Fruit fly (Drosophila melanogaster) whole organism, prepupa: ENCODE measurements around the gene CG14174.

ENCODE experiments used
- Blimp-1 ChIP-seq: fragments of 200-800 bp; sonication (Bioruptor generic); optimal IDR thresholded peaks from 3 replicates; lab custom pipeline; 2017; ENCODE audit warnings: missing biosample characterization, missing genetic modification characterization, mild to moderate bottlenecking, moderate library complexity, missing genetic modification reagents
- CG10631 ChIP-seq: fragments of 200-800 bp; sonication (Bioruptor generic); optimal IDR thresholded peaks from 2 replicates; lab custom pipeline; 2016; ENCODE audit warnings: missing biosample characterization, missing genetic modification characterization
- CG10669 ChIP-seq: fragments of 200-800 bp; sonication (Bioruptor generic); optimal IDR thresholded peaks from 3 replicates; lab custom pipeline; 2018; ENCODE audit warnings: missing biosample characterization, mild to moderate bottlenecking, missing genetic modification characterization, moderate library complexity
- CG11294 ChIP-seq: fragments of 200-800 bp; sonication (Bioruptor generic); IDR thresholded peaks from 2 replicates; pipeline ENCODE4 v1.3.6; 2022; ENCODE audit warnings: missing biosample characterization, missing genetic modification characterization
- CG11902 ChIP-seq: fragments of 200-800 bp; sonication (Bioruptor generic); optimal IDR thresholded peaks from 3 replicates; lab custom pipeline; 2016; ENCODE audit warnings: missing biosample characterization, missing genetic modification characterization
- CG15336 ChIP-seq: fragments of 200-800 bp; sonication (Bioruptor generic); IDR thresholded peaks from 2 replicates; pipeline ENCODE4 v1.3.6; 2022; ENCODE audit warnings: missing biosample characterization, missing genetic modification characterization
- CG3032 ChIP-seq: fragments of 200-800 bp; optimal IDR thresholded peaks from 2 replicates; lab custom pipeline; 2019; ENCODE audit warnings: missing biosample characterization, mild to moderate bottlenecking, missing genetic modification characterization, moderate library complexity
- CG31627 ChIP-seq: fragments of 200-800 bp; sonication (Bioruptor generic); optimal IDR thresholded peaks from 3 replicates; lab custom pipeline; 2016; ENCODE audit warnings: missing biosample characterization, missing genetic modification characterization
- CG32006 ChIP-seq: fragments of 200-800 bp; sonication (Bioruptor generic); optimal IDR thresholded peaks from 3 replicates; lab custom pipeline; 2017; ENCODE audit warnings: missing biosample characterization, mild to moderate bottlenecking, missing genetic modification characterization
- CG34406 ChIP-seq: fragments of 200-800 bp; sonication (Bioruptor generic); optimal IDR thresholded peaks from 3 replicates; lab custom pipeline; 2016; ENCODE audit warnings: missing biosample characterization, missing genetic modification characterization
- CG3919 ChIP-seq: fragments of 200-800 bp; sonication (Bioruptor generic); optimal IDR thresholded peaks from 3 replicates; lab custom pipeline; 2016; ENCODE audit warnings: missing biosample characterization, missing genetic modification characterization
- CG4318 ChIP-seq: fragments of 200-800 bp; sonication (Bioruptor generic); optimal IDR thresholded peaks from 3 replicates; lab custom pipeline; 2017; ENCODE audit warnings: missing biosample characterization, mild to moderate bottlenecking, missing genetic modification characterization
- CG6163 ChIP-seq: fragments of 200-800 bp; sonication (Bioruptor generic); IDR thresholded peaks from 3 replicates; pipeline ENCODE4 v1.3.6; 2022; ENCODE audit warnings: missing biosample characterization, missing genetic modification characterization
- CG6276 ChIP-seq: fragments of 200-800 bp; sonication (Bioruptor generic); optimal IDR thresholded peaks from 2 replicates; lab custom pipeline; 2017; ENCODE audit warnings: missing biosample characterization, mild to moderate bottlenecking, missing genetic modification characterization
- CG6792 ChIP-seq: fragments of 200-800 bp; sonication (Bioruptor generic); optimal IDR thresholded peaks from 3 replicates; lab custom pipeline; 2016; ENCODE audit warnings: missing biosample characterization, missing genetic modification characterization
- CG6808 ChIP-seq: fragments of 200-800 bp; sonication (Bioruptor generic); optimal IDR thresholded peaks from 3 replicates; lab custom pipeline; 2017; ENCODE audit warnings: missing biosample characterization, missing genetic modification characterization, mild to moderate bottlenecking, moderate library complexity, missing genetic modification reagents
- CG7368 ChIP-seq: fragments of 200-800 bp; sonication (Bioruptor generic); optimal IDR thresholded peaks from 3 replicates; lab custom pipeline; 2016; ENCODE audit warnings: missing biosample characterization, missing genetic modification characterization
- CG8119 ChIP-seq: fragments of 200-800 bp; sonication (Bioruptor generic); IDR thresholded peaks from 3 replicates; pipeline ENCODE4 v1.3.6; 2022; ENCODE audit warnings: missing biosample characterization, missing genetic modification characterization
- CG8319 ChIP-seq: fragments of 200-800 bp; sonication (Bioruptor generic); optimal IDR thresholded peaks from 3 replicates; lab custom pipeline; 2016; ENCODE audit warnings: missing biosample characterization, missing genetic modification characterization
- CG8632 ChIP-seq: fragments of 200-800 bp; sonication (Bioruptor generic); optimal IDR thresholded peaks from 3 replicates; lab custom pipeline; 2016; ENCODE audit warnings: missing biosample characterization, missing genetic modification characterization
- CG9139 ChIP-seq: fragments of 200-800 bp; sonication (Bioruptor generic); optimal IDR thresholded peaks from 3 replicates; lab custom pipeline; 2017; ENCODE audit warnings: missing biosample characterization, mild to moderate bottlenecking, missing genetic modification characterization
- Eip75B ChIP-seq: fragments of 200-800 bp; sonication (Bioruptor generic); optimal IDR thresholded peaks from 3 replicates; lab custom pipeline; 2016; ENCODE audit warnings: missing biosample characterization, missing genetic modification characterization
- Eip78C ChIP-seq: fragments of 200-800 bp; sonication (Bioruptor generic); peaks from one replicate; lab custom pipeline; 2016; ENCODE audit warnings: missing biosample characterization, missing genetic modification characterization
- Eip93F ChIP-seq: fragments of 200-800 bp; sonication (Bioruptor generic); optimal IDR thresholded peaks from 2 replicates; lab custom pipeline; 2016; ENCODE audit warnings: missing biosample characterization, mild to moderate bottlenecking, missing genetic modification characterization
- Ets21C ChIP-seq: fragments of 200-800 bp; sonication (Bioruptor generic); optimal IDR thresholded peaks from 3 replicates; lab custom pipeline; 2016; ENCODE audit warnings: missing biosample characterization, missing genetic modification characterization
- Ets96B ChIP-seq: fragments of 200-800 bp; optimal IDR thresholded peaks from 2 replicates; lab custom pipeline; 2019; ENCODE audit warnings: missing biosample characterization, mild to moderate bottlenecking, missing genetic modification characterization, moderate library complexity
- Hr38 ChIP-seq: sonication (Bioruptor generic); optimal IDR thresholded peaks from 2 replicates; lab custom pipeline; 2016; ENCODE audit warnings: missing biosample characterization, missing genetic modification characterization
- Hr39 ChIP-seq: fragments of 200-800 bp; sonication (Bioruptor generic); optimal IDR thresholded peaks from 2 replicates; lab custom pipeline; 2016; ENCODE audit warnings: missing biosample characterization, missing genetic modification characterization
- Hr4 ChIP-seq: fragments of 200-800 bp; sonication (Bioruptor generic); optimal IDR thresholded peaks from 3 replicates; lab custom pipeline; 2016; ENCODE audit warnings: missing biosample characterization, missing genetic modification characterization
- Lpt ChIP-seq: fragments of 200-800 bp; sonication (Bioruptor generic); optimal IDR thresholded peaks from 3 replicates; lab custom pipeline; 2016; ENCODE audit warnings: missing biosample characterization, missing genetic modification characterization
- Smox ChIP-seq: fragments of 200-800 bp; sonication (Bioruptor generic); optimal IDR thresholded peaks from 3 replicates; lab custom pipeline; 2016; ENCODE audit warnings: missing biosample characterization, missing genetic modification characterization
- Sox102F ChIP-seq: fragments of 200-800 bp; sonication (Bioruptor generic); optimal IDR thresholded peaks from 2 replicates; lab custom pipeline; 2016; ENCODE audit warnings: missing biosample characterization, mild to moderate bottlenecking, missing genetic modification characterization
- Sox14 ChIP-seq: fragments of 200-800 bp; sonication (Bioruptor generic); optimal IDR thresholded peaks from 3 replicates; lab custom pipeline; 2016; ENCODE audit warnings: missing biosample characterization, missing genetic modification characterization
- Sox15 ChIP-seq: fragments of 200-800 bp; sonication (Bioruptor generic); optimal IDR thresholded peaks from 3 replicates; lab custom pipeline; 2016; ENCODE audit warnings: missing biosample characterization, missing genetic modification characterization
- acj6 ChIP-seq: fragments of 200-800 bp; sonication (Bioruptor generic); optimal IDR thresholded peaks from 3 replicates; lab custom pipeline; 2016; ENCODE audit warnings: missing biosample characterization, missing genetic modification characterization
- cyc ChIP-seq: fragments of 200-800 bp; sonication (Bioruptor generic); optimal IDR thresholded peaks from 3 replicates; lab custom pipeline; 2016; ENCODE audit warnings: missing biosample characterization, missing genetic modification characterization
- dac ChIP-seq: fragments of 200-800 bp; sonication (Bioruptor generic); optimal IDR thresholded peaks from 2 replicates; lab custom pipeline; 2017; ENCODE audit warnings: missing biosample characterization, mild to moderate bottlenecking, missing genetic modification characterization
- dsx ChIP-seq: fragments of 200-800 bp; optimal IDR thresholded peaks from 3 replicates; lab custom pipeline; 2019; ENCODE audit warnings: missing biosample characterization, mild to moderate bottlenecking, missing genetic modification characterization, moderate library complexity; ENCODE audit not compliant: poor library complexity, severe bottlenecking
- eg ChIP-seq: fragments of 200-800 bp; sonication (Bioruptor generic); IDR thresholded peaks from 3 replicates; pipeline ENCODE4 v1.3.6; 2022; ENCODE audit warnings: missing biosample characterization, missing genetic modification characterization
- esn ChIP-seq: fragments of 200-800 bp; sonication (Bioruptor generic); optimal IDR thresholded peaks from 2 replicates; lab custom pipeline; 2016; ENCODE audit warnings: missing biosample characterization, mild to moderate bottlenecking, missing genetic modification characterization, moderate library complexity
- fd59A ChIP-seq: fragments of 200-800 bp; sonication (Bioruptor generic); optimal IDR thresholded peaks from 2 replicates; lab custom pipeline; 2017; ENCODE audit warnings: missing biosample characterization, mild to moderate bottlenecking, missing genetic modification characterization, missing genetic modification reagents
- fd85E ChIP-seq: fragments of 200-800 bp; sonication (Bioruptor generic); optimal IDR thresholded peaks from 3 replicates; lab custom pipeline; 2016; ENCODE audit warnings: missing biosample characterization, missing genetic modification characterization
- fkh ChIP-seq: fragments of 200-800 bp; sonication (Bioruptor generic); optimal IDR thresholded peaks from 3 replicates; lab custom pipeline; 2017; ENCODE audit warnings: missing biosample characterization, mild to moderate bottlenecking, missing genetic modification characterization, moderate library complexity
- lz ChIP-seq: fragments of 200-800 bp; sonication (Bioruptor generic); optimal IDR thresholded peaks from 3 replicates; lab custom pipeline; 2016; ENCODE audit warnings: missing biosample characterization, missing genetic modification characterization
- net ChIP-seq: fragments of 200-800 bp; sonication (Bioruptor generic); optimal IDR thresholded peaks from 3 replicates; lab custom pipeline; 2016; ENCODE audit warnings: missing biosample characterization, missing genetic modification characterization
- pdm3 ChIP-seq: fragments of 200-800 bp; sonication (Bioruptor generic); optimal IDR thresholded peaks from 3 replicates; lab custom pipeline; 2016; ENCODE audit warnings: missing biosample characterization, missing genetic modification characterization
- salr ChIP-seq, 2 experiments: fragments of 200-800 bp; sonication (Bioruptor generic); optimal IDR thresholded peaks; 3 replicates each; lab custom pipeline; 2016 to 2018; ENCODE audit warnings: missing biosample characterization in 2 of 2, missing genetic modification characterization in 2 of 2, mild to moderate bottlenecking in 1 of 2
- svp ChIP-seq: fragments of 200-800 bp; sonication (Bioruptor generic); peaks from one replicate; lab custom pipeline; 2016; ENCODE audit warnings: missing biosample characterization, missing genetic modification characterization
- topi ChIP-seq: fragments of 200-800 bp; sonication (Bioruptor generic); optimal IDR thresholded peaks from 3 replicates; lab custom pipeline; 2016; ENCODE audit warnings: missing biosample characterization, missing genetic modification characterization
- vri ChIP-seq: fragments of 200-800 bp; sonication (Bioruptor generic); optimal IDR thresholded peaks from 3 replicates; lab custom pipeline; 2016; ENCODE audit warnings: missing biosample characterization, mild to moderate bottlenecking, missing genetic modification characterization

Gene CG14174

dm6 chr3L:9733563-9733962 is 14.4 kb downstream of the CG14174 start, which contains the start of gene CG6749:
Gene CG6749 (minus strand): TSS chr3L:9733807.
- TF ChIP-seq CG8119 (GFP tag; lab: Robert Waterston, UW) (0 out of 3 replicates have a peak, but pooled peaks have one; percentile 18), Eip93F (GFP tag; lab: Kevin White, UChicago) (no peak)
- TF ChIP-seq, all 60 proteins: peak for 1

dm6 chr3L:9739629-9740028 is 20.5 kb downstream of the CG14174 start:
- TF ChIP-seq fkh (GFP tag; lab: Kevin White, UChicago) (no peak), CG10669 (GFP tag; lab: Kevin White, UChicago) (peak; percentile 40), topi (GFP tag; lab: Kevin White, UChicago) (peak; percentile 35), salr (GFP tag; optimal IDR thresholded peaks at IDR 0.05; lab: Kevin White, UChicago) (peak in 1 of 2 experiments; percentile 14), eg (peak; percentile 68), svp (GFP tag; lab: Kevin White, UChicago) (no peak), CG32006 (GFP tag; lab: Kevin White, UChicago) (peak; percentile 44), acj6 (GFP tag; lab: Kevin White, UChicago) (peak; percentile 24), Eip78C (peak; percentile 76), pdm3 (peak; percentile 24), Smox (GFP tag; lab: Kevin White, UChicago) (no peak), CG15336 (GFP tag; lab: Robert Waterston, UW) (peak; percentile 52), CG6808 (GFP tag; lab: Kevin White, UChicago) (peak; percentile 20), lz (GFP tag; lab: Kevin White, UChicago) (peak; percentile 18), Blimp-1 (GFP tag; lab: Kevin White, UChicago) (peak; percentile 47), CG7368 (GFP tag; lab: Kevin White, UChicago) (no peak), CG10631 (peak; percentile 34), Hr39 (GFP tag; lab: Kevin White, UChicago) (no peak), Sox15 (GFP tag; lab: Kevin White, UChicago) (no peak), cyc (GFP tag; lab: Kevin White, UChicago) (no peak), Lpt (GFP tag; lab: Kevin White, UChicago) (peak; percentile 16), CG31627 (GFP tag; lab: Kevin White, UChicago) (no peak), dac (GFP tag; lab: Kevin White, UChicago) (no peak), CG6792 (GFP tag; lab: Kevin White, UChicago) (peak; percentile 19), CG11294 (GFP tag; lab: Robert Waterston, UW) (no peak), Ets21C (GFP tag; lab: Kevin White, UChicago) (no peak), fd85E (GFP tag; lab: Kevin White, UChicago) (no peak), Hr38 (GFP tag; lab: Kevin White, UChicago) (no peak), esn (peak; percentile 39), Eip93F (GFP tag; lab: Kevin White, UChicago) (no peak), vri (no peak), fd59A (GFP tag; lab: Kevin White, UChicago) (no peak), CG6163 (peak; percentile 46; the same call in 1 of the 3 replicates), net (GFP tag; lab: Kevin White, UChicago) (no peak), Sox102F (GFP tag; lab: Kevin White, UChicago) (no peak), CG3919 (GFP tag; lab: Kevin White, UChicago) (peak; percentile 54), Eip75B (peak; percentile 38), CG6276 (GFP tag; lab: Kevin White, UChicago) (peak; percentile 9), dsx (GFP tag; lab: Kevin White, UChicago) (no peak), CG8319 (no peak), CG34406 (GFP tag; lab: Kevin White, UChicago) (peak; percentile 33), Hr4 (GFP tag; lab: Kevin White, UChicago) (peak; percentile 41), CG11902 (peak; percentile 18), CG3032 (tag; lab: Kevin White, UChicago) (peak; percentile 50), CG8632 (GFP tag; lab: Kevin White, UChicago) (no peak), CG9139 (GFP tag; lab: Kevin White, UChicago) (no peak), Ets96B (peak; percentile 51), CG4318 (GFP tag; lab: Kevin White, UChicago) (peak; percentile 10), Sox14 (GFP tag; lab: Kevin White, UChicago) (no peak), CG8119 (GFP tag; lab: Robert Waterston, UW) (0 out of 3 replicates have a peak, but pooled peaks have one; percentile 46)
